Worm (Caenorhabditis elegans) whole organism, young adult: Measurements from ENCODE around the gene srsx-34.

Experiments used
- attf-3 ChIP-seq: fragments of 200-800 bp; sonication (Bioruptor generic); conservative IDR thresholded peaks from 2 replicates; pipeline ENCODE4 v1.3.6; 2022; ENCODE audit warnings: missing genetic modification reagents, missing genetic modification characterization, missing compliant biosample characterization
- attf-5 ChIP-seq: fragments of 200-800 bp; sonication (Bioruptor generic); optimal IDR thresholded peaks from 2 replicates; lab custom pipeline; 2018; ENCODE audit warnings: mild to moderate bottlenecking, missing genetic modification characterization, missing compliant biosample characterization
- chd-7 ChIP-seq: sonication (generic microtip); optimal IDR thresholded peaks from 2 replicates; lab custom pipeline; 2016; ENCODE audit warnings: mild to moderate bottlenecking, missing genetic modification characterization, moderate library complexity, missing compliant biosample characterization
- ekl-4 ChIP-seq: fragments of 200-800 bp; sonication (Bioruptor generic); IDR thresholded peaks from 2 replicates; pipeline ENCODE4 v1.3.6; 2022; ENCODE audit warnings: missing genetic modification reagents, missing genetic modification characterization, missing compliant biosample characterization
- madf-6 ChIP-seq: fragments of 200-800 bp; sonication (Bioruptor generic); IDR thresholded peaks from 2 replicates; pipeline ENCODE4 v1.3.6; 2022; ENCODE audit warnings: missing genetic modification reagents, missing genetic modification characterization, missing compliant biosample characterization
- nhr-90 ChIP-seq: sonication (generic microtip); optimal IDR thresholded peaks from 2 replicates; lab custom pipeline; 2016; ENCODE audit warnings: missing genotype, mild to moderate bottlenecking, missing genetic modification characterization, missing compliant biosample characterization
- snpc-4 ChIP-seq, 5 experiments: fragments of 150-350 bp in 1 of 5; sonication (generic microtip) in 4 of 5; optimal IDR thresholded peaks; 2 replicates each; lab custom pipeline; 2014 to 2018; ENCODE audit warnings: missing genetic modification characterization in 5 of 5, missing biosample characterization in 3 of 5, antibody characterized with exemption in 2 of 5, mild to moderate bottlenecking in 2 of 5, missing compliant biosample characterization in 2 of 5, missing genotype in 2 of 5, moderate library complexity in 2 of 5, missing genetic modification reagents in 1 of 5
- unc-62 ChIP-seq: fragments of 150-350 bp; optimal IDR thresholded peaks from 2 replicates; lab custom pipeline; 2014; ENCODE audit warnings: missing biosample characterization, missing genetic modification reagents, missing genetic modification characterization

DNA sequence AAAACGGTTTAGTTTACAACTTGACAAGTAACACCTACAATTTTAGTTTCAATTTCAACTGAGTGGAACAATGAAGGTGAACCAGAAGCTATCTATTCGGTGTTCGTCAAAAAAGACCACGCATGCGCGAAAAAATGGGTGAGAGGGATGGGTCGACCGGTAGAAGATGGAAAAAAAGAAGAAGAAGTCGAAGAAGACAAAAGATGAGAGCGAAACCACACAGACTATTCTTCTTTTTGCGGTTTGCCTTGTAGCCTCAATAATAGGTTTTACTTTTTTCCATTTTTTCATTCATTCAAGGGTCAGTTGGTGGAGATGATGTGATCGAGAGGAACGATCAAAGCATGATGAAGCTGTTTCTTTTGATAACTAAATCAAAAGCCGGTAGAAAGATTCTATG lies 46.6 kb downstream of the srsx-34 start:
- TF ChIP-seq nhr-90 (no peak), snpc-4 (GFP tag; optimal IDR thresholded peaks at IDR 0.05; lab: Kevin White, UChicago) (no peak), snpc-4 (tag; optimal IDR thresholded peaks at IDR 0.05; lab: Kevin White, UChicago) (no peak), attf-5 (no peak), ekl-4 (no peak), chd-7 (tag; lab: Kevin White, UChicago) (no peak), madf-6 (GFP tag; lab: Robert Waterston, UW) (no peak), unc-62 (GFP tag; lab: Kevin White, UChicago) (no peak), attf-3 (no peak)
